Fruit fly (Drosophila melanogaster) whole organism, wandering third instar larva: ENCODE measurements around the gene SuUR.
A peak's percentile ranks its signal among the peaks of the same experiment; 100 is the strongest.

Experiments used
- Abd-B ChIP-seq: fragments of >200 bp; optimal IDR thresholded peaks from 2 replicates; lab custom pipeline; 2017; ENCODE audit warnings: missing biosample characterization, missing genetic modification characterization
- CrebA ChIP-seq: fragments of 200-800 bp; sonication (Bioruptor generic); optimal IDR thresholded peaks from 2 replicates; lab custom pipeline; 2016; ENCODE audit warnings: missing biosample characterization, mild to moderate bottlenecking, missing genetic modification characterization, borderline replicate concordance
- Dfd ChIP-seq: fragments of >200 bp; optimal IDR thresholded peaks from 2 replicates; lab custom pipeline; 2017; ENCODE audit warnings: missing biosample characterization, missing genetic modification characterization
- Dif ChIP-seq: fragments of 200-275, 200-300 bp; sonication (Bioruptor generic); optimal IDR thresholded peaks from 2 replicates; lab custom pipeline; 2018; ENCODE audit warnings: missing biosample characterization, missing genetic modification characterization; ENCODE audit not compliant: partially characterized antibody
- GATAd ChIP-seq: sonication (Bioruptor generic); optimal IDR thresholded peaks from 2 replicates; lab custom pipeline; 2016; ENCODE audit warnings: missing biosample characterization, missing genetic modification characterization
- HLH106 ChIP-seq: fragments of 200-800 bp; optimal IDR thresholded peaks from 3 replicates; lab custom pipeline; 2019; ENCODE audit warnings: missing biosample characterization, mild to moderate bottlenecking, missing genetic modification characterization, moderate library complexity
- Hnf4 ChIP-seq: fragments of 200-800 bp; sonication (Bioruptor generic); optimal IDR thresholded peaks from 2 replicates; lab custom pipeline; 2016; ENCODE audit warnings: missing biosample characterization, mild to moderate bottlenecking, missing genetic modification characterization
- Hr78 ChIP-seq: fragments of >200 bp; optimal IDR thresholded peaks from 2 replicates; lab custom pipeline; 2017; ENCODE audit warnings: missing biosample characterization, missing genetic modification characterization
- Hr83 ChIP-seq: fragments of 200-300 bp; sonication (Bioruptor generic); optimal IDR thresholded peaks from 2 replicates; lab custom pipeline; 2016; ENCODE audit warnings: missing biosample characterization, mild to moderate bottlenecking, missing genetic modification characterization, moderate library complexity; ENCODE audit not compliant: poor library complexity, severe bottlenecking
- Jra ChIP-seq: sonication (Bioruptor generic); optimal IDR thresholded peaks from 2 replicates; lab custom pipeline; 2016; ENCODE audit warnings: missing biosample characterization, missing genetic modification characterization
- Mio ChIP-seq: sonication (Bioruptor generic); optimal IDR thresholded peaks from 2 replicates; lab custom pipeline; 2016; ENCODE audit warnings: missing biosample characterization, missing genetic modification characterization
- N ChIP-seq: fragments of >200 bp; optimal IDR thresholded peaks from 2 replicates; lab custom pipeline; 2018; ENCODE audit warnings: missing biosample characterization, missing external identifiers, missing genetic modification characterization
- Rel ChIP-seq, 2 experiments: fragments of 200-800 bp; sonication (Bioruptor generic) in 1 of 2; optimal IDR thresholded peaks; 2 replicates in 1 of 2; 3 replicates in 1 of 2; lab custom pipeline; 2016 to 2019; ENCODE audit warnings: mild to moderate bottlenecking in 2 of 2, missing biosample characterization in 2 of 2, missing genetic modification characterization in 2 of 2, moderate library complexity in 1 of 2
- Sp1 ChIP-seq: fragments of 200-800 bp; sonication (Bioruptor generic); optimal IDR thresholded peaks from 3 replicates; lab custom pipeline; 2019; ENCODE audit warnings: missing biosample characterization, mild to moderate bottlenecking, missing genetic modification characterization, moderate library complexity
- Vsx2 ChIP-seq: fragments of 200-300, 225-300 bp; sonication (Bioruptor generic); optimal IDR thresholded peaks from 2 replicates; lab custom pipeline; 2018; ENCODE audit warnings: missing biosample characterization, missing genetic modification characterization; ENCODE audit not compliant: partially characterized antibody
- br ChIP-seq: fragments of 200-800 bp; sonication (Bioruptor generic); optimal IDR thresholded peaks from 2 replicates; lab custom pipeline; 2016; ENCODE audit warnings: missing biosample characterization, missing genetic modification characterization
- brk ChIP-seq: fragments of 200-800 bp; sonication (Bioruptor generic); optimal IDR thresholded peaks from 2 replicates; lab custom pipeline; 2016; ENCODE audit warnings: missing biosample characterization, mild to moderate bottlenecking, missing genetic modification characterization
- dmrt93B ChIP-seq: fragments of 200-800 bp; sonication (Bioruptor generic); optimal IDR thresholded peaks from 2 replicates; lab custom pipeline; 2018; ENCODE audit warnings: missing biosample characterization, mild to moderate bottlenecking, missing genetic modification characterization
- dsf ChIP-seq: sonication (Bioruptor generic); optimal IDR thresholded peaks from 2 replicates; lab custom pipeline; 2016; ENCODE audit warnings: missing biosample characterization, missing genetic modification characterization, borderline replicate concordance
- ey ChIP-seq: fragments of 200-800 bp; sonication (Bioruptor generic); optimal IDR thresholded peaks from 2 replicates; lab custom pipeline; 2016; ENCODE audit warnings: missing biosample characterization, missing genetic modification characterization
- foxo ChIP-seq, 2 experiments: fragments of 200-800 bp; sonication (Bioruptor generic); optimal IDR thresholded peaks; 2 replicates in 1 of 2; 3 replicates in 1 of 2; lab custom pipeline; 2016 to 2017; ENCODE audit warnings: missing biosample characterization in 2 of 2, missing genetic modification characterization in 2 of 2
- fru ChIP-seq: fragments of 200-800 bp; sonication (Bioruptor generic); optimal IDR thresholded peaks from 3 replicates; lab custom pipeline; 2016; ENCODE audit warnings: missing biosample characterization, mild to moderate bottlenecking, missing genetic modification characterization
- h ChIP-seq: fragments of 200-800 bp; sonication (Bioruptor generic); optimal IDR thresholded peaks from 3 replicates; lab custom pipeline; 2016; ENCODE audit warnings: missing biosample characterization, mild to moderate bottlenecking, missing genetic modification characterization
- jim ChIP-seq: fragments of 175-275, 200-325 bp; sonication (Bioruptor generic); optimal IDR thresholded peaks from 2 replicates; lab custom pipeline; 2016; ENCODE audit warnings: missing biosample characterization, mild to moderate bottlenecking, missing genetic modification characterization
- lola ChIP-seq: fragments of >200 bp; optimal IDR thresholded peaks from 2 replicates; lab custom pipeline; 2017; ENCODE audit warnings: missing biosample characterization, missing genetic modification characterization
- pan ChIP-seq: fragments of >200 bp; optimal IDR thresholded peaks from 2 replicates; lab custom pipeline; 2017
- psq ChIP-seq: fragments of 200-800 bp; sonication (Bioruptor generic); optimal IDR thresholded peaks from 3 replicates; lab custom pipeline; 2017; ENCODE audit warnings: missing biosample characterization, mild to moderate bottlenecking, missing genetic modification characterization, moderate library complexity
- rgr ChIP-seq: fragments of 200-800 bp; sonication (Bioruptor generic); optimal IDR thresholded peaks from 3 replicates; lab custom pipeline; 2016; ENCODE audit warnings: missing biosample characterization, mild to moderate bottlenecking, missing genetic modification characterization
- sage ChIP-seq: fragments of 200-800 bp; sonication (Bioruptor generic); optimal IDR thresholded peaks from 2 replicates; lab custom pipeline; 2016; ENCODE audit warnings: missing biosample characterization, mild to moderate bottlenecking, missing genetic modification characterization
- sv ChIP-seq: fragments of 200-800 bp; sonication (Bioruptor generic); optimal IDR thresholded peaks from 3 replicates; lab custom pipeline; 2016; ENCODE audit warnings: missing biosample characterization, missing genetic modification characterization
- usp ChIP-seq: fragments of >200 bp; optimal IDR thresholded peaks from 2 replicates; lab custom pipeline; 2017; ENCODE audit warnings: missing biosample characterization, missing genetic modification characterization

SuUR gene

DNA sequence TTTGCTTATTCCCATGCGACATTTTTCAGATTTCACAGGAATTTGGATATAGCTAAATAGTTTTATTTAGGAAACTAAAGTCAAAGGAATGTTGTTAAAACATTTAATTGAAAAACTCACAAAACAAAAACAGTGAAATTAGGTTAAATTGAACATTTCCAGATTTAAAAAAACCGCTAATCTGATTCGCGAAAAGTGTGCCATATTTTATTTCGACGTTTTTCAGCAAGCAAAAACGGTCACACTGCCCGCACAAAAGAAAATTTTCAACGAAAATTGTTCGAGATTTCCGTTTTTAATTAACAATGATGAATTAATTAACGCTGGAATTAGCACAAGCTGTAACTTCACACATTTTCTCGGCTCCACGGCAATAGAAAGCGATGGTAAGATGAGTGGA is 44.7 kb downstream of the SuUR start, which contains the start of the genes CG34012 and emei:
CG34012 (minus strand) TSS at position 52 of the 400 bp plus-strand sequence.
emei (plus strand) TSS at position 237 of the 400 bp plus-strand sequence.
- TF ChIP-seq HLH106 (no peak), usp (GFP tag; lab: Kevin White, UChicago) (no peak), lola (GFP tag; lab: Kevin White, UChicago) (no peak), ey (GFP tag; lab: Kevin White, UChicago) (no peak), Abd-B (GFP tag; lab: Kevin White, UChicago) (no peak), Jra (no peak), Mio (GFP tag; lab: Kevin White, UChicago) (no peak), h (GFP tag; lab: Kevin White, UChicago) (no peak), jim (GFP tag; lab: Kevin White, UChicago) (no peak), foxo (GFP tag; optimal IDR thresholded peaks at IDR 0.05; lab: Kevin White, UChicago) (no peak)

DNA sequence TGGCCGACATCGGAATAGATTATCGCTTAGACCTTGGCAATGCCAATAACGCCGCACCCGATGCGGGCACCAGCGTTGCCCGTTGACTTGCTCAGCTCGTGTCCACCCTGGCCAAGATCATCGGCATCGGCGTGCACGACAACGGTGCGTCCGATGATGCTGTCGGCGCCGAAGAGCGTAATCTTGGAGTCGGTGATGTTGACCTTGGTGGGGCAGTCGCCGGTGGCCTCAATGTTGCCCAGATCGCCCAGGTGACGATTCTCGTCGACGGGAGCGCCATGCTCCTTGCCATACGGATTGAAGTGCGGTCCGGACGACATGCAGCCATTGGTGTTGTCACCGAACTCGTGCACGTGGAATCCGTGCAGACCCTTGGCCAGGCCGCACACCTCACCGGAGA is 47.6 kb downstream of the SuUR start:
- TF ChIP-seq br: no peak
- TF ChIP-seq, all 38 proteins: peak for 0

DNA sequence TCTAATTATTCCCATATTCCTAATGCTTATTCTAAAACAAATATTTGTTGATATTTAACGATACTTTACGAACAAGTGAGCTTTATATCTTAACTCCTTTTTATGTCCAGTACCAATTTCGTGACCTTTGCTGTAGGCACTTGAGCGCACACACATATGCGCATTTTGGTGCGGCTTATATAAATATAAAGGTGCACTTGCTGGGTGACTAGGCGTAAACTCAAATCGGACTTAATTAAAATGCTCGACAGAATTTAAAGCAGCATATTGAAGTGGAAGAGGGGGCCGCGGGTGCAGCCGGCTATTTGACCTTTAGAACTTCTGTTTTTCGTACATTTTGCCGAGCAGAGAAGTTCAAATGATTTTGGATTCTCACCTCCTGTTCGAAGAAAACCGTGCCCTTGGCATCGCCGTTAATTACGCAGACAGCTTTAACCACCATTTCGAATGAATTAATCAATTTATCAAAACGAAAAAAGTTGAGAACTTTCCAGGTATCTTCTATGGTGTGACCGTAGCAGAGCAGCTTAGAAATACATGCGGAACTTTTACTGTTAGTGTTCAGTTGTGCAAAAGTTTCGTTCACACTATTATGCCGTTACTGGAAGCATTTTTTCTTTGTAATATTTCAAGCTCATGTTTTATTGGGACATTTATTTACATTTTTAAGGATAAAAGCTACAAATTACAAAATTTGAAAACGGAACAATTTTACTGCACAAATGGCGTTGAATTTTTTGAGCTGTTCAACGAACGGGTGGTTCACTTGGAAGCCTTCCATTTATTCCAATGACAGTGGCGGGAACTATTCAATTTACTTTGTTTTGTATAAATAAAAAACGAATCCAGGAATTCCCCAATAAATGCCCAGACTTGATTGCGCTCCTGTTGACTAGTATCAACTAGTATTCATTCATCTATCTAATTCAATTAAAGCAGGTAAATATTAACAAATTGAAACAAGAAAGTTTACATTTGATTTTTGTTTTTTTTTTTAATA is 48.7 kb downstream of the SuUR start, which contains the start of gene Sod1:
Sod1 (minus strand) TSS at position 543 of the 1,000 bp plus-strand sequence.
- TF ChIP-seq N (no peak), br (peak; percentile 32), pan (lab: Kevin White, UChicago) (no peak), Hr83 (GFP tag; lab: Kevin White, UChicago) (peak; percentile 26), Rel (GFP tag; optimal IDR thresholded peaks at IDR 0.05; lab: Kevin White, UChicago) (no peak), Rel (tag; optimal IDR thresholded peaks at IDR 0.05; lab: Kevin White, UChicago) (peak; percentile 79), lola (GFP tag; lab: Kevin White, UChicago) (peak; percentile 6), rgr (peak; percentile 19), Hnf4 (GFP tag; lab: Kevin White, UChicago) (peak; percentile 89), brk (GFP tag; lab: Kevin White, UChicago) (no peak), fru (no peak), Hr78 (no peak), sage (GFP tag; lab: Kevin White, UChicago) (no peak), psq (GFP tag; lab: Kevin White, UChicago) (no peak), usp (GFP tag; lab: Kevin White, UChicago) (no peak), Vsx2 (GFP tag; lab: Kevin White, UChicago) (no peak), jim (GFP tag; lab: Kevin White, UChicago) (no peak)

DNA sequence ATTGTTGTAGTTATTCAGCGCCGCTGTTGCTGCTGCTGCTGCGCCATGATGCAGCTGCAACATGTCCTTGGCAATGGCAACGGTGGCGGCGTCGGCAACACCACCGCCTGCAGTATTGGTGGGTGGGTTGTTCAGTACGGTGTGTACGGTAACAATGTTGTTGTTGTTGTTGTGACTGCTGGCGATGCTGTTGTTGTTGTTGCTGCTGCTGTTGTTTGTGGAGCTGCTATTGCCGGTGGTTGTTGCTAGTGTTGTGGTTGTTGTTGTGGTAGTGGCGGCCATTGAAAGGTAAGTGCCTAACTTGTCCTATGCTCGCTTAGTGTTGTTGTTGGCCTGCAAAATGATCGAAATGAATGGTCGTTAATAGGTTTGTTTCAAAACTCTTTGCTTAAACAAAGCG is 52.9 kb downstream of the SuUR start:
- TF ChIP-seq rgr (no peak), h (GFP tag; lab: Kevin White, UChicago) (no peak), lola (GFP tag; lab: Kevin White, UChicago) (no peak), HLH106 (no peak), Abd-B (GFP tag; lab: Kevin White, UChicago) (no peak), sv (GFP tag; lab: Kevin White, UChicago) (no peak), Dfd (GFP tag; lab: Kevin White, UChicago) (no peak), Hr83 (GFP tag; lab: Kevin White, UChicago) (no peak), dsf (no peak), dmrt93B (GFP tag; lab: Kevin White, UChicago) (no peak), Dif (no peak), Sp1 (no peak), CrebA (no peak), GATAd (GFP tag; lab: Kevin White, UChicago) (no peak), Jra (no peak)
